Fruit fly (Drosophila melanogaster) whole organism, embryonic: ENCODE data around the gene wwk.

Source experiments
- ATbp ChIP-seq: fragments of 200-800 bp; sonication (Bioruptor generic); optimal IDR thresholded peaks from 2 replicates; lab custom pipeline; 2017; ENCODE audit warnings: missing biosample characterization, mild to moderate bottlenecking, missing genetic modification characterization, missing genetic modification reagents
- Antp ChIP-seq: fragments of 200-800 bp; sonication (Bioruptor generic); optimal IDR thresholded peaks from 3 replicates; lab custom pipeline; 2016; ENCODE audit warnings: missing biosample characterization, missing genetic modification characterization
- Atf6 ChIP-seq: fragments of 200-800 bp; sonication (Bioruptor generic); IDR thresholded peaks from 2 replicates; pipeline ENCODE4 v1.3.6; 2022; ENCODE audit warnings: missing biosample characterization, missing genetic modification characterization
- CG10543 ChIP-seq: fragments of 200-800 bp; sonication (Bioruptor generic); optimal IDR thresholded peaks from 3 replicates; lab custom pipeline; 2017; ENCODE audit warnings: missing biosample characterization, mild to moderate bottlenecking, missing genetic modification characterization, moderate library complexity
- CG10565 ChIP-seq: fragments of 200-800 bp; sonication (Bioruptor generic); optimal IDR thresholded peaks from 3 replicates; lab custom pipeline; 2016; ENCODE audit warnings: missing biosample characterization, mild to moderate bottlenecking, missing genetic modification characterization
- CG11696 ChIP-seq: fragments of 200-800 bp; sonication (Bioruptor generic); IDR thresholded peaks from 2 replicates; pipeline ENCODE4 v1.3.6; 2022; ENCODE audit warnings: missing biosample characterization, missing genetic modification characterization
- CG12236 ChIP-seq: fragments of 200-800 bp; sonication (Bioruptor generic); optimal IDR thresholded peaks from 2 replicates; lab custom pipeline; 2016; ENCODE audit warnings: missing biosample characterization, missing genetic modification characterization
- CG12744 ChIP-seq: fragments of 200-800 bp; sonication (Bioruptor generic); optimal IDR thresholded peaks from 2 replicates; lab custom pipeline; 2016; ENCODE audit warnings: missing biosample characterization, missing genetic modification characterization
- CG1529 ChIP-seq: fragments of 200-800 bp; sonication (Bioruptor generic); optimal IDR thresholded peaks from 3 replicates; lab custom pipeline; 2018; ENCODE audit warnings: missing biosample characterization, missing genetic modification characterization
- CG18262 ChIP-seq: fragments of 200-800 bp; optimal IDR thresholded peaks from 3 replicates; lab custom pipeline; 2019; ENCODE audit warnings: missing biosample characterization, mild to moderate bottlenecking, missing genetic modification characterization, moderate library complexity
- CG1832 ChIP-seq: fragments of 200-800 bp; sonication (Bioruptor generic); optimal IDR thresholded peaks from 2 replicates; lab custom pipeline; 2017; ENCODE audit warnings: missing biosample characterization, mild to moderate bottlenecking, missing genetic modification characterization, inconsistent platforms
- CG2889 ChIP-seq: fragments of 200-800 bp; sonication (Bioruptor generic); IDR thresholded peaks from 3 replicates; pipeline ENCODE4 v1.3.6; 2022; ENCODE audit warnings: missing biosample characterization, missing genetic modification characterization
- CG31224 ChIP-seq: fragments of 200-800 bp; sonication (Bioruptor generic); IDR thresholded peaks from 2 replicates; pipeline ENCODE4 v1.3.6; 2022; ENCODE audit warnings: missing biosample characterization, missing genetic modification characterization
- CG3163 ChIP-seq: fragments of 200-800 bp; sonication (Bioruptor generic); optimal IDR thresholded peaks from 3 replicates; lab custom pipeline; 2016; ENCODE audit warnings: missing biosample characterization, missing genetic modification characterization
- CG33557 ChIP-seq: fragments of 200-800 bp; sonication (Bioruptor generic); optimal IDR thresholded peaks from 2 replicates; lab custom pipeline; 2019; ENCODE audit warnings: missing biosample characterization, mild to moderate bottlenecking, missing genetic modification characterization, moderate library complexity
- CG3995 ChIP-seq: fragments of 200-800 bp; sonication (Bioruptor generic); optimal IDR thresholded peaks from 3 replicates; lab custom pipeline; 2016; ENCODE audit warnings: missing biosample characterization, missing genetic modification characterization
- CG4617 ChIP-seq: fragments of 200-800 bp; sonication (Bioruptor generic); optimal IDR thresholded peaks from 3 replicates; lab custom pipeline; 2016; ENCODE audit warnings: missing biosample characterization, missing genetic modification characterization, borderline replicate concordance
- CG5180 ChIP-seq: fragments of 200-800 bp; sonication (Bioruptor generic); optimal IDR thresholded peaks from 3 replicates; lab custom pipeline; 2017; ENCODE audit warnings: missing biosample characterization, missing genetic modification characterization, mild to moderate bottlenecking, moderate library complexity, missing genetic modification reagents
- CG6813 ChIP-seq: fragments of 200-800 bp; sonication (Bioruptor generic); optimal IDR thresholded peaks from 2 replicates; lab custom pipeline; 2017; ENCODE audit warnings: missing biosample characterization, missing genetic modification characterization, mild to moderate bottlenecking, moderate library complexity, missing genetic modification reagents
- CG7372 ChIP-seq: fragments of 200-800 bp; sonication (Bioruptor generic); IDR thresholded peaks from 2 replicates; pipeline ENCODE4 v1.3.6; 2022; ENCODE audit warnings: missing biosample characterization, missing genetic modification characterization
- CG7786 ChIP-seq: fragments of 200-800 bp; sonication (Bioruptor generic); optimal IDR thresholded peaks from 2 replicates; lab custom pipeline; 2016; ENCODE audit warnings: missing biosample characterization, missing genetic modification characterization
- CG7928 ChIP-seq: fragments of 200-800 bp; sonication (Bioruptor generic); optimal IDR thresholded peaks from 2 replicates; lab custom pipeline; 2017; ENCODE audit warnings: missing biosample characterization, mild to moderate bottlenecking, missing genetic modification characterization
- CG8089 ChIP-seq: fragments of 200-800 bp; sonication (Bioruptor generic); optimal IDR thresholded peaks from 3 replicates; lab custom pipeline; 2016; ENCODE audit warnings: missing biosample characterization, missing genetic modification characterization
- Chrac-16 ChIP-seq: fragments of 200-800 bp; sonication (Bioruptor generic); optimal IDR thresholded peaks from 3 replicates; lab custom pipeline; 2016; ENCODE audit warnings: missing biosample characterization, missing genetic modification characterization
- CrebB ChIP-seq: fragments of 200-800 bp; sonication (Bioruptor generic); optimal IDR thresholded peaks from 3 replicates; lab custom pipeline; 2018; ENCODE audit warnings: missing biosample characterization, mild to moderate bottlenecking, missing genetic modification characterization
- Dad ChIP-seq: fragments of 200-800 bp; sonication (Bioruptor generic); optimal IDR thresholded peaks from 3 replicates; lab custom pipeline; 2016; ENCODE audit warnings: missing biosample characterization, missing genetic modification characterization
- HLH3B ChIP-seq: fragments of 200-800 bp; sonication (Bioruptor generic); IDR thresholded peaks from 2 replicates; pipeline ENCODE4 v1.3.6; 2022; ENCODE audit warnings: missing biosample characterization, missing genetic modification characterization
- HLH4C ChIP-seq: fragments of 200-800 bp; sonication (Bioruptor generic); IDR thresholded peaks from 3 replicates; pipeline ENCODE4 v1.3.6; 2022; ENCODE audit warnings: missing biosample characterization, missing genetic modification characterization; ENCODE audit not compliant: partially characterized antibody
- HmgD ChIP-seq: fragments of 200-800 bp; sonication (Bioruptor generic); optimal IDR thresholded peaks from 3 replicates; lab custom pipeline; 2016; ENCODE audit warnings: missing biosample characterization, missing genetic modification characterization
- Hr3 ChIP-seq: fragments of 200-800 bp; sonication (Bioruptor generic); optimal IDR thresholded peaks from 3 replicates; lab custom pipeline; 2016; ENCODE audit warnings: missing biosample characterization, missing genetic modification characterization
- NK7.1 ChIP-seq: fragments of 200-800 bp; sonication (Bioruptor generic); optimal IDR thresholded peaks from 3 replicates; lab custom pipeline; 2016; ENCODE audit warnings: missing biosample characterization, missing genetic modification characterization
- PHDP ChIP-seq: fragments of 200-800 bp; sonication (Bioruptor generic); optimal IDR thresholded peaks from 3 replicates; lab custom pipeline; 2018; ENCODE audit warnings: missing biosample characterization, mild to moderate bottlenecking, missing genetic modification characterization, moderate library complexity
- Scr ChIP-seq: fragments of 200-800 bp; sonication (Bioruptor generic); IDR thresholded peaks from 2 replicates; pipeline ENCODE4 v1.3.6; 2022; ENCODE audit warnings: missing biosample characterization, missing genetic modification characterization; ENCODE audit not compliant: partially characterized antibody
- Sox100B ChIP-seq: fragments of 200-800 bp; sonication (Bioruptor generic); optimal IDR thresholded peaks from 3 replicates; lab custom pipeline; 2018; ENCODE audit warnings: missing biosample characterization, mild to moderate bottlenecking, missing genetic modification characterization
- Sry-β ChIP-seq: fragments of 200-800 bp; sonication (Bioruptor generic); optimal IDR thresholded peaks from 2 replicates; lab custom pipeline; 2018; ENCODE audit warnings: missing biosample characterization, mild to moderate bottlenecking, missing genetic modification characterization, moderate library complexity
- ase ChIP-seq: fragments of 200-800 bp; sonication (Bioruptor generic); IDR thresholded peaks from 3 replicates; pipeline ENCODE4 v1.3.6; 2022; ENCODE audit warnings: missing biosample characterization, missing genetic modification characterization
- ash1 ChIP-seq: fragments of 200-800 bp; sonication (Bioruptor generic); optimal IDR thresholded peaks from 2 replicates; lab custom pipeline; 2018; ENCODE audit warnings: missing biosample characterization, mild to moderate bottlenecking, missing genetic modification characterization
- bbx ChIP-seq: fragments of 200-800 bp; sonication (Bioruptor generic); IDR thresholded peaks from 2 replicates; pipeline ENCODE4 v1.3.6; 2022; ENCODE audit warnings: missing biosample characterization, missing genetic modification characterization; ENCODE audit not compliant: partially characterized antibody
- br ChIP-seq: fragments of >200 bp; optimal IDR thresholded peaks from 2 replicates; lab custom pipeline; 2017
- cg ChIP-seq: fragments of 200-800 bp; sonication (Bioruptor generic); optimal IDR thresholded peaks from 3 replicates; lab custom pipeline; 2019; ENCODE audit warnings: missing biosample characterization, mild to moderate bottlenecking, missing genetic modification characterization, moderate library complexity
- ci ChIP-seq: fragments of 200-800 bp; sonication (Bioruptor generic); IDR thresholded peaks from 3 replicates; pipeline ENCODE4 v1.3.6; 2022; ENCODE audit warnings: missing biosample characterization, missing genetic modification characterization
- corto ChIP-seq: fragments of 200-800 bp; sonication (Bioruptor generic); optimal IDR thresholded peaks from 2 replicates; lab custom pipeline; 2016; ENCODE audit warnings: missing biosample characterization, mild to moderate bottlenecking, missing genetic modification characterization, moderate library complexity
- dati ChIP-seq: fragments of 200-800 bp; sonication (Bioruptor generic); IDR thresholded peaks from 2 replicates; pipeline ENCODE4 v1.3.6; 2022; ENCODE audit warnings: missing biosample characterization, missing genetic modification characterization
- gem ChIP-seq: fragments of 200-800 bp; sonication (Bioruptor generic); optimal IDR thresholded peaks from 2 replicates; lab custom pipeline; 2019; ENCODE audit warnings: missing biosample characterization, mild to moderate bottlenecking, missing genetic modification characterization, moderate library complexity
- pzg ChIP-seq: fragments of 200-800 bp; sonication (Bioruptor generic); optimal IDR thresholded peaks from 3 replicates; lab custom pipeline; 2018; ENCODE audit warnings: missing biosample characterization, mild to moderate bottlenecking, missing genetic modification characterization, moderate library complexity
- seq ChIP-seq: fragments of 200-800 bp; sonication (Bioruptor generic); IDR thresholded peaks from 2 replicates; pipeline ENCODE4 v1.3.6; 2022; ENCODE audit warnings: missing biosample characterization, missing genetic modification characterization
- so ChIP-seq: fragments of 200-800 bp; sonication (Bioruptor generic); IDR thresholded peaks from 3 replicates; pipeline ENCODE4 v1.3.6; 2022; ENCODE audit warnings: missing biosample characterization, missing genetic modification characterization
- sug ChIP-seq: fragments of 200-800 bp; optimal IDR thresholded peaks from 2 replicates; lab custom pipeline; 2019; ENCODE audit warnings: missing biosample characterization, mild to moderate bottlenecking, missing genetic modification characterization, moderate library complexity
- toy ChIP-seq: fragments of 200-800 bp; sonication (Bioruptor generic); IDR thresholded peaks from 2 replicates; pipeline ENCODE4 v1.3.6; 2022; ENCODE audit warnings: missing biosample characterization, missing genetic modification characterization
- zen2 ChIP-seq: fragments of 200-800 bp; sonication (Bioruptor generic); IDR thresholded peaks from 3 replicates; pipeline ENCODE4 v1.3.6; 2022; ENCODE audit warnings: missing biosample characterization, missing genetic modification characterization; ENCODE audit not compliant: partially characterized antibody

Gene wwk

DNA sequence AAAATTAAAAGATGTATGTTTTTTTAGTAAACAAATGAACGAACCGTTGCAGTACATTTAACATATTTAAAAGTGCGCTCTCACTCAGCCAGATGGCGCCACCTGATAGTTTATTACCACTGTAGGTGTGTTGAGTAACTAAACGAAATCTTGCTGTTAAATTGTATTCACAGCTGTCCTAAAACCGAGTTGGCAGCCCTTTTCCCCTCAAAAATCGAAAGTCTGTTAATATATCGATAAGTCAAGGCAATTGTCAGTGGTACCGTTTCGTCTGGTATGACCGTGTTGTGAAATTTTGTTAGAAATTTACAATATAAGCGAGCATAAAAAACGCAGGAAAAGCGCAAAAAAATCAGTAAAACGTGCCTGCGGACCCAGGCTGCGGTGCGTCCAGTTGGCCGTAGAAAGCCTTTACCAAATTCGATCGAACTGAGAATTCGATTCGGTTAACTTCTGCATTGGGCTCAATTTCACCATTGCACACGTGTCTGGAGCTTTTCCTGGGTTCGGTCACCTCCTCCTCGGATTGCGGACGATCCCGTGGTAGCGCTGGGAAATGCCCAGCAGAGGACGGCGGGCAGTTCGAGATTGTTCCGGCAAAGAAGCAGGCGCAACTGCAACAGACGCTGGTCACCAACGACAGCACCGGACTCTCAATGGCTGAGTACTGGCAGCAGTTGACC lies 38.8 kb downstream of the wwk start, which contains the start of gene stc (continued):
- TF ChIP-seq Scr (peak; percentile 69), CG18262 (tag; lab: Kevin White, UChicago) (no peak), CG10543 (no peak), CG10565 (GFP tag; lab: Kevin White, UChicago) (no peak), CG7786 (no peak), ash1 (GFP tag; lab: Kevin White, UChicago) (no peak), Sox100B (GFP tag; lab: Kevin White, UChicago) (no peak), CG33557 (peak; percentile 37), Atf6 (GFP tag; lab: Robert Waterston, UW) (no peak), dati (GFP tag; lab: Robert Waterston, UW) (no peak), zen2 (GFP tag; lab: Robert Waterston, UW) (peak; percentile 67), CG8089 (GFP tag; lab: Kevin White, UChicago) (peak; percentile 17), HLH4C (GFP tag; lab: Robert Waterston, UW) (peak; percentile 66), Sry-β (no peak), pzg (GFP tag; lab: Kevin White, UChicago) (peak; percentile 94), HmgD (peak; percentile 82), PHDP (tag; lab: Kevin White, UChicago) (peak; percentile 36), br (lab: Kevin White, UChicago) (no peak), CG4617 (GFP tag; lab: Kevin White, UChicago) (peak; percentile 93), CG3995 (GFP tag; lab: Kevin White, UChicago) (peak; percentile 35), Antp (peak; percentile 45), CG7372 (GFP tag; lab: Robert Waterston, UW) (no peak; the same call in 1 of the 2 replicates), CG2889 (GFP tag; lab: Robert Waterston, UW) (no peak), ase (no peak), gem (tag; lab: Kevin White, UChicago) (no peak), HLH3B (GFP tag; lab: Robert Waterston, UW) (no peak), CG6813 (GFP tag; lab: Kevin White, UChicago) (no peak), CG3163 (peak; percentile 45), CG11696 (GFP tag; lab: Robert Waterston, UW) (no peak), cg (no peak), bbx (GFP tag; lab: Robert Waterston, UW) (peak; percentile 85), CG7928 (GFP tag; lab: Kevin White, UChicago) (no peak), ATbp (GFP tag; lab: Kevin White, UChicago) (no peak), NK7.1 (GFP tag; lab: Kevin White, UChicago) (peak; percentile 28), CG31224 (no peak), so (GFP tag; lab: Robert Waterston, UW) (no peak), sug (tag; lab: Kevin White, UChicago) (no peak), Chrac-16 (GFP tag; lab: Kevin White, UChicago) (peak; percentile 60), CG1529 (GFP tag; lab: Kevin White, UChicago) (no peak), CG1832 (GFP tag; lab: Kevin White, UChicago) (no peak), ci (GFP tag; lab: Robert Waterston, UW) (peak; percentile 43; the same call in 1 of the 3 replicates), toy (no peak), CG12236 (GFP tag; lab: Kevin White, UChicago) (peak; percentile 14), CG5180 (GFP tag; lab: Kevin White, UChicago) (no peak), seq (no peak), CrebB (peak; percentile 34), CG12744 (GFP tag; lab: Kevin White, UChicago) (peak; percentile 25), Hr3 (GFP tag; lab: Kevin White, UChicago) (peak; percentile 37), corto (GFP tag; lab: Kevin White, UChicago) (no peak), Dad (GFP tag; lab: Kevin White, UChicago) (no peak)
